Fruit fly (Drosophila melanogaster) whole organism, wandering third instar larva: ENCODE data around the gene CG33331.
A peak's percentile ranks its signal among the peaks of the same experiment; 100 is the strongest.

Experiments
- Abd-B ChIP-seq: fragments of >200 bp; optimal IDR thresholded peaks from 2 replicates; lab custom pipeline; 2017; ENCODE audit warnings: missing biosample characterization, missing genetic modification characterization
- CG32264 ChIP-seq: fragments of 200-800 bp; sonication (Bioruptor generic); optimal IDR thresholded peaks from 2 replicates; lab custom pipeline; 2016; ENCODE audit warnings: missing biosample characterization, missing genetic modification characterization
- CG9705 ChIP-seq: fragments of 200-800 bp; sonication (Bioruptor generic); optimal IDR thresholded peaks from 2 replicates; lab custom pipeline; 2018; ENCODE audit warnings: missing biosample characterization, mild to moderate bottlenecking, missing genetic modification characterization
- CrebA ChIP-seq: fragments of 200-800 bp; sonication (Bioruptor generic); optimal IDR thresholded peaks from 2 replicates; lab custom pipeline; 2016; ENCODE audit warnings: missing biosample characterization, mild to moderate bottlenecking, missing genetic modification characterization, borderline replicate concordance
- Dfd ChIP-seq: fragments of >200 bp; optimal IDR thresholded peaks from 2 replicates; lab custom pipeline; 2017; ENCODE audit warnings: missing biosample characterization, missing genetic modification characterization
- Dif ChIP-seq: fragments of 200-275, 200-300 bp; sonication (Bioruptor generic); optimal IDR thresholded peaks from 2 replicates; lab custom pipeline; 2018; ENCODE audit warnings: missing biosample characterization, missing genetic modification characterization; ENCODE audit not compliant: partially characterized antibody
- GATAd ChIP-seq: sonication (Bioruptor generic); optimal IDR thresholded peaks from 2 replicates; lab custom pipeline; 2016; ENCODE audit warnings: missing biosample characterization, missing genetic modification characterization
- HLH106 ChIP-seq: fragments of 200-800 bp; optimal IDR thresholded peaks from 3 replicates; lab custom pipeline; 2019; ENCODE audit warnings: missing biosample characterization, mild to moderate bottlenecking, missing genetic modification characterization, moderate library complexity
- Hnf4 ChIP-seq: fragments of 200-800 bp; sonication (Bioruptor generic); optimal IDR thresholded peaks from 2 replicates; lab custom pipeline; 2016; ENCODE audit warnings: missing biosample characterization, mild to moderate bottlenecking, missing genetic modification characterization
- Hr78 ChIP-seq: fragments of >200 bp; optimal IDR thresholded peaks from 2 replicates; lab custom pipeline; 2017; ENCODE audit warnings: missing biosample characterization, missing genetic modification characterization
- Hr83 ChIP-seq: fragments of 200-300 bp; sonication (Bioruptor generic); optimal IDR thresholded peaks from 2 replicates; lab custom pipeline; 2016; ENCODE audit warnings: missing biosample characterization, mild to moderate bottlenecking, missing genetic modification characterization, moderate library complexity; ENCODE audit not compliant: poor library complexity, severe bottlenecking
- Jra ChIP-seq: sonication (Bioruptor generic); optimal IDR thresholded peaks from 2 replicates; lab custom pipeline; 2016; ENCODE audit warnings: missing biosample characterization, missing genetic modification characterization
- Mio ChIP-seq: sonication (Bioruptor generic); optimal IDR thresholded peaks from 2 replicates; lab custom pipeline; 2016; ENCODE audit warnings: missing biosample characterization, missing genetic modification characterization
- Myc ChIP-seq: fragments of >200 bp; optimal IDR thresholded peaks from 2 replicates; lab custom pipeline; 2017
- N ChIP-seq: fragments of >200 bp; optimal IDR thresholded peaks from 2 replicates; lab custom pipeline; 2018; ENCODE audit warnings: missing biosample characterization, missing external identifiers, missing genetic modification characterization
- OdsH ChIP-seq: fragments of 200-800 bp; sonication (Bioruptor generic); optimal IDR thresholded peaks from 2 replicates; lab custom pipeline; 2016; ENCODE audit warnings: missing biosample characterization, mild to moderate bottlenecking, missing genetic modification characterization
- Rel ChIP-seq, 2 experiments: fragments of 200-800 bp; sonication (Bioruptor generic) in 1 of 2; optimal IDR thresholded peaks; 2 replicates in 1 of 2; 3 replicates in 1 of 2; lab custom pipeline; 2016 to 2019; ENCODE audit warnings: mild to moderate bottlenecking in 2 of 2, missing biosample characterization in 2 of 2, missing genetic modification characterization in 2 of 2, moderate library complexity in 1 of 2
- Sp1 ChIP-seq: fragments of 200-800 bp; sonication (Bioruptor generic); optimal IDR thresholded peaks from 3 replicates; lab custom pipeline; 2019; ENCODE audit warnings: missing biosample characterization, mild to moderate bottlenecking, missing genetic modification characterization, moderate library complexity
- Vsx2 ChIP-seq: fragments of 200-300, 225-300 bp; sonication (Bioruptor generic); optimal IDR thresholded peaks from 2 replicates; lab custom pipeline; 2018; ENCODE audit warnings: missing biosample characterization, missing genetic modification characterization; ENCODE audit not compliant: partially characterized antibody
- br ChIP-seq: fragments of 200-800 bp; sonication (Bioruptor generic); optimal IDR thresholded peaks from 2 replicates; lab custom pipeline; 2016; ENCODE audit warnings: missing biosample characterization, missing genetic modification characterization
- brk ChIP-seq: fragments of 200-800 bp; sonication (Bioruptor generic); optimal IDR thresholded peaks from 2 replicates; lab custom pipeline; 2016; ENCODE audit warnings: missing biosample characterization, mild to moderate bottlenecking, missing genetic modification characterization
- dl ChIP-seq, 2 experiments: fragments of 175-275, 200-275 bp in 1 of 2; fragments of 200-275 bp in 1 of 2; sonication (Bioruptor generic); optimal IDR thresholded peaks; lab custom pipeline; 2018; ENCODE audit warnings: mild to moderate bottlenecking in 2 of 2, missing biosample characterization in 2 of 2, missing genetic modification characterization in 2 of 2, moderate library complexity in 2 of 2; ENCODE audit not compliant: partially characterized antibody in 2 of 2, insufficient read depth in 1 of 2
- dmrt93B ChIP-seq: fragments of 200-800 bp; sonication (Bioruptor generic); optimal IDR thresholded peaks from 2 replicates; lab custom pipeline; 2018; ENCODE audit warnings: missing biosample characterization, mild to moderate bottlenecking, missing genetic modification characterization
- dsf ChIP-seq: sonication (Bioruptor generic); optimal IDR thresholded peaks from 2 replicates; lab custom pipeline; 2016; ENCODE audit warnings: missing biosample characterization, missing genetic modification characterization, borderline replicate concordance
- ey ChIP-seq: fragments of 200-800 bp; sonication (Bioruptor generic); optimal IDR thresholded peaks from 2 replicates; lab custom pipeline; 2016; ENCODE audit warnings: missing biosample characterization, missing genetic modification characterization
- foxo ChIP-seq, 2 experiments: fragments of 200-800 bp; sonication (Bioruptor generic); optimal IDR thresholded peaks; 2 replicates in 1 of 2; 3 replicates in 1 of 2; lab custom pipeline; 2016 to 2017; ENCODE audit warnings: missing biosample characterization in 2 of 2, missing genetic modification characterization in 2 of 2
- fru ChIP-seq: fragments of 200-800 bp; sonication (Bioruptor generic); optimal IDR thresholded peaks from 3 replicates; lab custom pipeline; 2016; ENCODE audit warnings: missing biosample characterization, mild to moderate bottlenecking, missing genetic modification characterization
- h ChIP-seq: fragments of 200-800 bp; sonication (Bioruptor generic); optimal IDR thresholded peaks from 3 replicates; lab custom pipeline; 2016; ENCODE audit warnings: missing biosample characterization, mild to moderate bottlenecking, missing genetic modification characterization
- jim ChIP-seq: fragments of 175-275, 200-325 bp; sonication (Bioruptor generic); optimal IDR thresholded peaks from 2 replicates; lab custom pipeline; 2016; ENCODE audit warnings: missing biosample characterization, mild to moderate bottlenecking, missing genetic modification characterization
- lola ChIP-seq: fragments of >200 bp; optimal IDR thresholded peaks from 2 replicates; lab custom pipeline; 2017; ENCODE audit warnings: missing biosample characterization, missing genetic modification characterization
- pan ChIP-seq: fragments of >200 bp; optimal IDR thresholded peaks from 2 replicates; lab custom pipeline; 2017
- psq ChIP-seq: fragments of 200-800 bp; sonication (Bioruptor generic); optimal IDR thresholded peaks from 3 replicates; lab custom pipeline; 2017; ENCODE audit warnings: missing biosample characterization, mild to moderate bottlenecking, missing genetic modification characterization, moderate library complexity
- rgr ChIP-seq: fragments of 200-800 bp; sonication (Bioruptor generic); optimal IDR thresholded peaks from 3 replicates; lab custom pipeline; 2016; ENCODE audit warnings: missing biosample characterization, mild to moderate bottlenecking, missing genetic modification characterization
- sage ChIP-seq: fragments of 200-800 bp; sonication (Bioruptor generic); optimal IDR thresholded peaks from 2 replicates; lab custom pipeline; 2016; ENCODE audit warnings: missing biosample characterization, mild to moderate bottlenecking, missing genetic modification characterization
- sv ChIP-seq: fragments of 200-800 bp; sonication (Bioruptor generic); optimal IDR thresholded peaks from 3 replicates; lab custom pipeline; 2016; ENCODE audit warnings: missing biosample characterization, missing genetic modification characterization
- tai ChIP-seq: sonication (Bioruptor generic); optimal IDR thresholded peaks from 2 replicates; lab custom pipeline; 2016; ENCODE audit warnings: missing biosample characterization, missing genetic modification characterization
- usp ChIP-seq: fragments of >200 bp; optimal IDR thresholded peaks from 2 replicates; lab custom pipeline; 2017; ENCODE audit warnings: missing biosample characterization, missing genetic modification characterization
- woc ChIP-seq: sonication (Bioruptor generic); optimal IDR thresholded peaks from 2 replicates; lab custom pipeline; 2016; ENCODE audit warnings: missing biosample characterization, mild to moderate bottlenecking, missing genetic modification characterization

The CG33331 gene

dm6 chr3R:14886011-14886534 is at the start of gene CG33331, which contains the start of the genes Rrp6 and CG33332:
CG33331 (plus strand) TSS chr3R:14886456.
Rrp6 (minus strand) TSS chr3R:14886246.
CG33332 (plus strand) TSS chr3R:14886456.
- TF ChIP-seq usp (GFP tag; lab: Kevin White, UChicago), result no peak
- TF ChIP-seq Hr83 (GFP tag; lab: Kevin White, UChicago), result peak; percentile 86
- peak; percentile 79 for TF ChIP-seq HLH106 (tag; lab: Kevin White, UChicago)
- TF ChIP-seq Dfd (GFP tag; lab: Kevin White, UChicago), result no peak
- peak; percentile 85 for TF ChIP-seq rgr (GFP tag; lab: Kevin White, UChicago)
- TF ChIP-seq Hnf4 (GFP tag; lab: Kevin White, UChicago), result no peak
- TF ChIP-seq sage (GFP tag; lab: Kevin White, UChicago), result no peak
- TF ChIP-seq N (GFP tag; lab: Kevin White, UChicago), result no peak
- no peak for TF ChIP-seq Dif (GFP tag; lab: Kevin White, UChicago)
- TF ChIP-seq CG9705, result peak; percentile 52
- no peak for TF ChIP-seq Rel (GFP tag; optimal IDR thresholded peaks at IDR 0.05; lab: Kevin White, UChicago)
- TF ChIP-seq Rel (tag; optimal IDR thresholded peaks at IDR 0.05; lab: Kevin White, UChicago), result no peak
- TF ChIP-seq ey, result peak; percentile 66
- TF ChIP-seq Hr78, result no peak
- TF ChIP-seq foxo (GFP tag; optimal IDR thresholded peaks at IDR 0.05; lab: Kevin White, UChicago), result peak in 1 of 2 experiments; percentile 86
- no peak for TF ChIP-seq pan (lab: Kevin White, UChicago)
- TF ChIP-seq GATAd (GFP tag; lab: Kevin White, UChicago), result peak; percentile 20
- no peak for TF ChIP-seq CG32264 (GFP tag; lab: Kevin White, UChicago)
- TF ChIP-seq fru (GFP tag; lab: Kevin White, UChicago), result no peak
- no peak for TF ChIP-seq dsf (GFP tag; lab: Kevin White, UChicago)
- TF ChIP-seq psq, result peak; percentile 72
- TF ChIP-seq dmrt93B, result no peak
- no peak for TF ChIP-seq dl (GFP tag; optimal IDR thresholded peaks at IDR 0.05; lab: Kevin White, UChicago; ENCODE audit: insufficient read depth in 1 of 2, partially characterized antibody in 2 of 2)
- no peak for TF ChIP-seq Jra (GFP tag; lab: Kevin White, UChicago)
- TF ChIP-seq sv (GFP tag; lab: Kevin White, UChicago), result peak; percentile 62
- no peak for TF ChIP-seq jim (GFP tag; lab: Kevin White, UChicago)
- TF ChIP-seq br (GFP tag; lab: Kevin White, UChicago), result no peak
- peak; percentile 70 for TF ChIP-seq OdsH (GFP tag; lab: Kevin White, UChicago)
- no peak for TF ChIP-seq CrebA (GFP tag; lab: Kevin White, UChicago)
- TF ChIP-seq Vsx2 (GFP tag; lab: Kevin White, UChicago), result no peak
- TF ChIP-seq brk (GFP tag; lab: Kevin White, UChicago), result no peak
- no peak for TF ChIP-seq woc (GFP tag; lab: Kevin White, UChicago)
- no peak for TF ChIP-seq Abd-B (GFP tag; lab: Kevin White, UChicago)
- TF ChIP-seq Mio (GFP tag; lab: Kevin White, UChicago), result no peak
- peak; percentile 79 for TF ChIP-seq Myc (lab: Kevin White, UChicago)
- TF ChIP-seq h (GFP tag; lab: Kevin White, UChicago), result peak; percentile 77
- no peak for TF ChIP-seq tai
- TF ChIP-seq Sp1 (GFP tag; lab: Kevin White, UChicago), result peak; percentile 71
- TF ChIP-seq lola (GFP tag; lab: Kevin White, UChicago), result no peak

dm6 chr3R:14844743-14845142 is 41.5 kb upstream of the CG33331 start, which contains the start of gene CG3610:
CG3610 (plus strand) TSS chr3R:14845043.
- TF ChIP-seq tai (no peak), jim (GFP tag; lab: Kevin White, UChicago) (no peak), brk (GFP tag; lab: Kevin White, UChicago) (no peak), Hr83 (GFP tag; lab: Kevin White, UChicago) (no peak), Vsx2 (GFP tag; lab: Kevin White, UChicago) (no peak), Myc (lab: Kevin White, UChicago) (no peak), GATAd (GFP tag; lab: Kevin White, UChicago) (no peak), CG32264 (GFP tag; lab: Kevin White, UChicago) (no peak), CrebA (GFP tag; lab: Kevin White, UChicago) (no peak), Abd-B (GFP tag; lab: Kevin White, UChicago) (no peak), Jra (GFP tag; lab: Kevin White, UChicago) (no peak), Rel (GFP tag; optimal IDR thresholded peaks at IDR 0.05; lab: Kevin White, UChicago) (no peak), Rel (tag; optimal IDR thresholded peaks at IDR 0.05; lab: Kevin White, UChicago) (no peak), fru (GFP tag; lab: Kevin White, UChicago) (no peak), N (GFP tag; lab: Kevin White, UChicago) (no peak), dmrt93B (no peak), br (GFP tag; lab: Kevin White, UChicago) (no peak), dsf (GFP tag; lab: Kevin White, UChicago) (no peak), Hnf4 (GFP tag; lab: Kevin White, UChicago) (no peak), HLH106 (tag; lab: Kevin White, UChicago) (no peak), rgr (GFP tag; lab: Kevin White, UChicago) (no peak)
